Fruit fly (Drosophila melanogaster) ovary, adult (tissue): Measurements from ENCODE around the gene Rsf1.

Experiments
- CG17801 ChIP-seq: fragments of 200-800 bp; optimal IDR thresholded peaks from 2 replicates; lab custom pipeline; 2019; ENCODE audit warnings: missing biosample characterization, mild to moderate bottlenecking, missing genetic modification characterization, moderate library complexity; ENCODE audit not compliant: partially characterized antibody

Gene Rsf1

DNA sequence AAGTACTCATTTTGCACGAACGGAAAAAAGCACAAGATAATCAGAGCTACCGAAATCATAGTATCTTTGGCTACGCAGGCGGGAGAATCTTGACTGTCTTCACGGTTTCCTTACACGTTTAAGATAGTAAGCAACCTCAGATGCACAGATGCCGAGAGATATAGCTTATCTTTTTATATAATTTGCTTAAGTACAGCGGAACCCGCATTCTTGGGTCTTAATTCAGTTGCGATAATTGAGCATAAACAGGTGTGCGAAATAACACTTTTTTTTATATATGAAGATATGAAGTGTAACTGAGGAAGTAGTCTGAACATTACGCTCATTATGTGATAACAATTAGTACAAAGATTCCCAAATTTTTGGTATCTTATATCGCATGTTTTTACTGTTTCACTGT lies 17.4 kb upstream of the Rsf1 start, which contains the start of gene CG34043:
Gene CG34043 (minus strand): TSS at position 101 of the 400 bp plus-strand sequence.
- TF ChIP-seq CG17801 (GFP tag; lab: Kevin White, UChicago): no peak

dm6 chr2L:10278658-10279057 lies 15.3 kb upstream of the Rsf1 start, which contains the start of gene Utx:
TSS of gene Utx (minus strand) at chr2L:10278811.
- TF ChIP-seq CG17801 (GFP tag; lab: Kevin White, UChicago): peak; percentile 26

- TF ChIP-seq CG17801 (GFP tag; lab: Kevin White, UChicago): peak; percentile 37
Observed at dm6 chr2L:10277362-10277761, 14.0 kb upstream of the Rsf1 start.

dm6 chr2L:10276846-10277245 lies 13.5 kb upstream of the Rsf1 start:
- TF ChIP-seq CG17801 (GFP tag; lab: Kevin White, UChicago): no peak

dm6 chr2L:10276436-10276835 lies 13.1 kb upstream of the Rsf1 start:
- peak; percentile 79 for TF ChIP-seq CG17801 (GFP tag; lab: Kevin White, UChicago)

dm6 chr2L:10272224-10272623 lies 8.9 kb upstream of the Rsf1 start, which contains the start of gene trk:
TSS of gene trk (minus strand) at chr2L:10272324.
- TF ChIP-seq CG17801 (GFP tag; lab: Kevin White, UChicago): peak; percentile 34

- no peak for TF ChIP-seq CG17801 (GFP tag; lab: Kevin White, UChicago)
Observed at dm6 chr2L:10269854-10270253, 6.5 kb upstream of the Rsf1 start, which contains the start of gene Mulk. TSS of gene Mulk (plus strand) at chr2L:10270051.

DNA sequence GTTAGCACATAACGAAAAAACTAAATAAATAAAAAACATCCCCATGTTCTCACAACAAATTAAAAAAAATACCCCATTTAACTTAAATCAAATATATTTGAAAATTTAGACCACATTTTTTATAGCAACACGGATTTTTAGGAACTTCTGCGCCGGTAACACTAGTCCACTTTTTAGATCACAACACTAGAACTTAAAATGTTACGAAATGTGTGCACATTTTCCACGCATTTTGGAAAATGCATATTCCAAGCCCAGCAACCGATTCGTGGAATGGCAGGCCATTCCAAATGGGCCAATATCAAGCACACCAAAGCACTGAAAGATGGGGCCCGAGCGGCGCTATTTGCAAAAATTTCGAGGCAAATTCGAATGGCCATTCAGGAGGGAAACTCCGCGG lies 5.3 kb upstream of the Rsf1 start, which contains the start of gene CG4957:
Gene CG4957 (plus strand): TSS at position 185 of the 400 bp plus-strand sequence.
- TF ChIP-seq CG17801 (GFP tag; lab: Kevin White, UChicago): no peak

dm6 chr2L:10266511-10266910 lies 3.2 kb upstream of the Rsf1 start, which contains the start of gene CG4953:
TSS of gene CG4953 (plus strand) at chr2L:10266703.
- no peak for TF ChIP-seq CG17801 (GFP tag; lab: Kevin White, UChicago)

DNA sequence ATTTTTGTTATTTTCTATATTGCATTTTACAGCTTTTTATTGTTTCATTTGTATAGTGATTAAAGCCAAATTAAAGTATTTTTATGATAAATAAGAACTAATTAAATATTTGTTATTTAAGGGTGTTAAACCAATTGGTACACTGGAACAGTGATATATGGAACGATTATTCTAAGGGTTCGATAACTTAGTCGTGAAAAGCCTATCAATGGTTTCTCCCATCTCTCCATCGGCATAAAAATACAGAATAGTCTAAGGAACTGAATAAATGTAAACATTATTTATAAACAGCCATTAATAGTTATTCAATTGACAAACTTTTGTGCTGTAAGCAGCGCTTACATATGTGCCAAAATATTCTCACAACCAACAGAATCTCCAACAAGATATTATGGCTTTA lies 1.8 kb upstream of the Rsf1 start, which contains the start of gene Mob3:
Gene Mob3 (plus strand): TSS at position 208 of the 400 bp plus-strand sequence.
- peak; percentile 21 for TF ChIP-seq CG17801 (GFP tag; lab: Kevin White, UChicago)

- TF ChIP-seq CG17801 (GFP tag; lab: Kevin White, UChicago): no peak
Observed at dm6 chr2L:10263830-10264634, 678 bp upstream of the Rsf1 start, which contains the start of gene REPTOR-BP. TSS of gene REPTOR-BP (plus strand) at chr2L:10264125.

dm6 chr2L:10261774-10262173 lies 1.6 kb downstream of the Rsf1 start:
- TF ChIP-seq CG17801 (GFP tag; lab: Kevin White, UChicago): no peak

dm6 chr2L:10260750-10261493 lies 2.4 kb downstream of the Rsf1 start, which contains the start of gene Pten:
TSS of gene Pten (minus strand) at chr2L:10261049.
- peak; percentile 26 for TF ChIP-seq CG17801 (GFP tag; lab: Kevin White, UChicago)

DNA sequence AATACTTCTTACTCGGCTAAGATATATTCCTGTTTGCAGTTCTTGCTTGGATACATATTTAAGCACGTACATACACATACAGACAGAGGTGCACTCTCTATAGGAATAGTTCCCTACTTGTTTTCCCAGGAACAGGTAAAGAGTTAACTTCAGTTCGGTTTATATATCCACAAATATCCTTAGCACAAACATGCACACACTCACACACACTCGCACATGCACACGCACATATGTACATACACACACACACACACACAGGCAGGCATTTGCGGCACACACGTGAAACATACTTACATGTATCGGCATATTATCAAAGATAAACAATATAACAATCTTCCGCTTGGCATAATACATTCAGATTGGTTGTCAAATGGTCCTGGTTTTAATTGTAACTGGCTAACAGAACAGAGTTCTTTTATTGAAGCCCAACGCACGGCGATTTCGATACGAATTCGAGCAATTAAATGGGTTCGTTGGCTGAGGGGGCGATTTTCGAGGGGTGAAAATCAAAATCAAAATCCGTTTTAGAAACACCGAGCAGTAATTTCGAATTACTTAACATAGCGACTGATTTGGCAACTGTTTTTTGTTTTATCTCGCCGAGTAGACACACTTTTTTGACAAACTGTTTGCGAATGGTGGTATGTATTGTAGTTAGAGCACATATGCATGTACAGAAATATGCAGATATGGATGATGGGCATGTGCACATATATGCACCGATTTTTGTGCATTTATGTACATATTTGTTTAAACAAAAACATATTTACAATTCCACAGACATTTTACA lies 3.2 kb downstream of the Rsf1 start:
- TF ChIP-seq CG17801 (GFP tag; lab: Kevin White, UChicago): no peak
